Worm (Caenorhabditis elegans) whole organism, L4/young adult: ENCODE data around the gene nifk-1.

ENCODE experiments used
- W03F9.2 ChIP-seq: fragments of 150-350 bp; optimal IDR thresholded peaks from 2 replicates; lab custom pipeline; 2014; ENCODE audit warnings: missing biosample characterization, missing genetic modification characterization
- him-1 ChIP-seq: sonication (generic microtip); optimal IDR thresholded peaks from 2 replicates; lab custom pipeline; 2016; ENCODE audit warnings: missing genotype, missing genetic modification reagents, missing genetic modification characterization, missing compliant biosample characterization

- TF ChIP-seq W03F9.2 (tag; lab: Kevin White, UChicago) (no peak), him-1 (tag; lab: Kevin White, UChicago) (no peak)
Measured at ce11 chrIII:4715088-4715487, 22.0 kb upstream of the nifk-1 start, which contains the start of gene him-18.
